Worm (Caenorhabditis elegans) whole organism, young adult: ENCODE measurements around the gene F46E10.2.

Experiments used
- B0019.2 ChIP-seq: fragments of 200-800 bp; sonication (Bioruptor generic); conservative IDR thresholded peaks from 2 replicates; pipeline ENCODE4 v1.3.6; 2022; ENCODE audit warnings: missing genetic modification reagents, missing genetic modification characterization, missing compliant biosample characterization
- F10E7.11 ChIP-seq: sonication (generic microtip); optimal IDR thresholded peaks from 2 replicates; lab custom pipeline; 2017; ENCODE audit warnings: mild to moderate bottlenecking, missing genetic modification characterization, moderate library complexity, missing compliant biosample characterization
- F37B4.10 ChIP-seq: fragments of 200-800 bp; sonication (Bioruptor generic); IDR thresholded peaks from 2 replicates; pipeline ENCODE4 v1.3.6; 2022; ENCODE audit warnings: missing genetic modification characterization, missing compliant biosample characterization
- F39B2.1 ChIP-seq: fragments of 200-800 bp; sonication (Bioruptor generic); IDR thresholded peaks from 2 replicates; pipeline ENCODE4 v1.3.6; 2022; ENCODE audit warnings: missing genetic modification reagents, missing genetic modification characterization, missing compliant biosample characterization
- F55B11.4 ChIP-seq: sonication (generic microtip); optimal IDR thresholded peaks from 2 replicates; lab custom pipeline; 2016; ENCODE audit warnings: missing compliant biosample characterization, missing genetic modification characterization, borderline replicate concordance; ENCODE audit not compliant: insufficient read depth
- F57C9.4 ChIP-seq: sonication (generic microtip); optimal IDR thresholded peaks from 2 replicates; lab custom pipeline; 2017; ENCODE audit warnings: mild to moderate bottlenecking, missing genetic modification characterization, missing compliant biosample characterization
- K11D2.4 ChIP-seq: fragments of 200-800 bp; sonication (Bioruptor generic); IDR thresholded peaks from 2 replicates; pipeline ENCODE4 v1.3.6; 2022; ENCODE audit warnings: missing genetic modification reagents, missing genetic modification characterization, missing compliant biosample characterization
- Y53G8AR.9 ChIP-seq: fragments of 200-800 bp; sonication (Bioruptor generic); conservative IDR thresholded peaks from 2 replicates; pipeline ENCODE4 v1.3.6; 2022; ENCODE audit warnings: missing genetic modification reagents, missing genetic modification characterization, missing compliant biosample characterization
- akir-1 ChIP-seq: fragments of 200-800 bp; sonication (Bioruptor generic); optimal IDR thresholded peaks from 2 replicates; lab custom pipeline; 2018; ENCODE audit warnings: mild to moderate bottlenecking, missing genetic modification characterization, moderate library complexity, missing compliant biosample characterization
- aptf-3 ChIP-seq: fragments of 200-800 bp; sonication (Bioruptor generic); IDR thresholded peaks from 2 replicates; pipeline ENCODE4 v1.3.6; 2022; ENCODE audit warnings: missing genetic modification characterization, missing compliant biosample characterization
- atf-7 ChIP-seq: sonication (generic microtip); optimal IDR thresholded peaks from 2 replicates; lab custom pipeline; 2017; ENCODE audit warnings: mild to moderate bottlenecking, missing genetic modification characterization, missing compliant biosample characterization
- bed-1 ChIP-seq: fragments of 200-800 bp; sonication (Bioruptor generic); IDR thresholded peaks from 2 replicates; pipeline ENCODE4 v1.3.6; 2022; ENCODE audit warnings: missing genetic modification reagents, missing genetic modification characterization, missing compliant biosample characterization
- cebp-1 ChIP-seq, 2 experiments: fragments of 200-800 bp in 1 of 2; sonication (Bioruptor generic) in 1 of 2; sonication (generic microtip) in 1 of 2; IDR thresholded peaks in 1 of 2; optimal IDR thresholded peaks in 1 of 2; 2 replicates each; pipeline versions ENCODE4 v1.3.6 to Lab custom; 2017 to 2022; ENCODE audit warnings: missing compliant biosample characterization in 2 of 2, missing genetic modification characterization in 2 of 2, mild to moderate bottlenecking in 1 of 2, missing genetic modification reagents in 1 of 2, moderate library complexity in 1 of 2
- ceh-40 ChIP-seq: fragments of 200-800 bp; sonication (Bioruptor generic); IDR thresholded peaks from 2 replicates; pipeline ENCODE4 v1.3.6; 2022; ENCODE audit warnings: missing genetic modification characterization, missing compliant biosample characterization
- ceh-79 ChIP-seq: sonication (generic microtip); optimal IDR thresholded peaks from 2 replicates; lab custom pipeline; 2017; ENCODE audit warnings: mild to moderate bottlenecking, missing genetic modification characterization, missing compliant biosample characterization
- egl-18 ChIP-seq: fragments of 200-800 bp; sonication (Bioruptor generic); IDR thresholded peaks from 2 replicates; pipeline ENCODE4 v1.3.6; 2022; ENCODE audit warnings: missing genetic modification reagents, missing genetic modification characterization, missing compliant biosample characterization
- egl-44 ChIP-seq: fragments of 200-800 bp; sonication (Bioruptor generic); IDR thresholded peaks from 2 replicates; pipeline ENCODE4 v1.3.6; 2022; ENCODE audit warnings: missing genetic modification reagents, missing genetic modification characterization, missing compliant biosample characterization
- ekl-4 ChIP-seq: fragments of 200-800 bp; sonication (Bioruptor generic); IDR thresholded peaks from 2 replicates; pipeline ENCODE4 v1.3.6; 2022; ENCODE audit warnings: missing genetic modification reagents, missing genetic modification characterization, missing compliant biosample characterization
- ets-4 ChIP-seq: fragments of 200-800 bp; sonication (Bioruptor generic); optimal IDR thresholded peaks from 2 replicates; lab custom pipeline; 2018; ENCODE audit warnings: mild to moderate bottlenecking, missing genetic modification characterization, missing compliant biosample characterization
- fkh-3 ChIP-seq: sonication (generic microtip); optimal IDR thresholded peaks from 2 replicates; lab custom pipeline; 2016; ENCODE audit warnings: mild to moderate bottlenecking, missing genetic modification characterization, missing compliant biosample characterization
- gei-17 ChIP-seq: fragments of 200-800 bp; sonication (Bioruptor generic); optimal IDR thresholded peaks from 2 replicates; lab custom pipeline; 2018; ENCODE audit warnings: mild to moderate bottlenecking, missing genetic modification characterization, missing compliant biosample characterization
- let-526 ChIP-seq: fragments of 200-800 bp; sonication (Bioruptor generic); IDR thresholded peaks from 2 replicates; pipeline ENCODE4 v1.3.6; 2022; ENCODE audit warnings: missing genetic modification reagents, missing genetic modification characterization, missing compliant biosample characterization
- let-607 ChIP-seq, 2 experiments: fragments of 200-800 bp in 1 of 2; sonication (Bioruptor generic) in 1 of 2; sonication (generic microtip) in 1 of 2; optimal IDR thresholded peaks; 2 replicates each; lab custom pipeline; 2016 to 2018; ENCODE audit warnings: mild to moderate bottlenecking in 2 of 2, missing compliant biosample characterization in 2 of 2, missing genetic modification characterization in 2 of 2, moderate library complexity in 2 of 2, missing genotype in 1 of 2
- lin-35 ChIP-seq, 3 experiments: fragments of 150-350 bp in 2 of 3; sonication (generic microtip) in 1 of 3; optimal IDR thresholded peaks; 2 replicates each; lab custom pipeline; 2014 to 2018; ENCODE audit warnings: missing biosample characterization in 3 of 3, missing genetic modification characterization in 3 of 3, missing genetic modification reagents in 3 of 3
- lin-54 ChIP-seq: fragments of 200-800 bp; sonication (Bioruptor generic); optimal IDR thresholded peaks from 2 replicates; lab custom pipeline; 2018; ENCODE audit warnings: mild to moderate bottlenecking, missing genetic modification characterization, missing compliant biosample characterization
- lir-1 ChIP-seq: fragments of 200-800 bp; sonication (Bioruptor generic); conservative IDR thresholded peaks from 2 replicates; pipeline ENCODE4 v1.3.6; 2022; ENCODE audit warnings: missing genetic modification reagents, missing genetic modification characterization, missing compliant biosample characterization
- madf-10 ChIP-seq: sonication (generic microtip); optimal IDR thresholded peaks from 2 replicates; lab custom pipeline; 2016; ENCODE audit warnings: mild to moderate bottlenecking, missing genetic modification characterization, missing compliant biosample characterization
- madf-3 ChIP-seq: fragments of 200-800 bp; sonication (Bioruptor generic); IDR thresholded peaks from 2 replicates; pipeline ENCODE4 v1.3.6; 2022; ENCODE audit warnings: missing genetic modification reagents, missing genetic modification characterization, missing compliant biosample characterization
- madf-6 ChIP-seq: fragments of 200-800 bp; sonication (Bioruptor generic); IDR thresholded peaks from 2 replicates; pipeline ENCODE4 v1.3.6; 2022; ENCODE audit warnings: missing genetic modification reagents, missing genetic modification characterization, missing compliant biosample characterization
- mcd-1 ChIP-seq: fragments of 200-800 bp; sonication (Bioruptor generic); IDR thresholded peaks from 2 replicates; pipeline ENCODE4 v1.3.6; 2022; ENCODE audit warnings: missing genetic modification reagents, missing genetic modification characterization, missing compliant biosample characterization
- mxl-1 ChIP-seq: sonication (generic microtip); optimal IDR thresholded peaks from 2 replicates; lab custom pipeline; 2016; ENCODE audit warnings: missing genetic modification characterization, missing compliant biosample characterization
- nfya-2 ChIP-seq: fragments of 200-800 bp; sonication (Bioruptor generic); IDR thresholded peaks from 2 replicates; pipeline ENCODE4 v1.3.6; 2022; ENCODE audit warnings: missing genetic modification reagents, missing genetic modification characterization, missing compliant biosample characterization
- nhr-120 ChIP-seq: fragments of 200-800 bp; sonication (Bioruptor generic); IDR thresholded peaks from 2 replicates; pipeline ENCODE4 v1.3.6; 2022; ENCODE audit warnings: missing genetic modification characterization, missing compliant biosample characterization
- nhr-27 ChIP-seq: fragments of 200-800 bp; sonication (Bioruptor generic); optimal IDR thresholded peaks from 2 replicates; lab custom pipeline; 2018; ENCODE audit warnings: mild to moderate bottlenecking, missing genetic modification characterization, moderate library complexity, missing compliant biosample characterization
- nhr-80 ChIP-seq: sonication (generic microtip); optimal IDR thresholded peaks from 2 replicates; lab custom pipeline; 2016; ENCODE audit warnings: missing genetic modification characterization, missing compliant biosample characterization
- pha-4 ChIP-seq: fragments of 150-350 bp; sonication (generic microtip); optimal IDR thresholded peaks from 2 replicates; lab custom pipeline; 2014; ENCODE audit warnings: missing biosample characterization, missing genetic modification reagents, missing genetic modification characterization
- snpc-3.4 ChIP-seq: sonication (generic microtip); optimal IDR thresholded peaks from 2 replicates; lab custom pipeline; 2017; ENCODE audit warnings: missing genetic modification characterization, mild to moderate bottlenecking, missing compliant biosample characterization, antibody characterized with exemption, moderate library complexity, missing genotype, missing genetic modification reagents
- snpc-4 ChIP-seq, 5 experiments: fragments of 150-350 bp in 1 of 5; sonication (generic microtip) in 4 of 5; optimal IDR thresholded peaks; 2 replicates each; lab custom pipeline; 2014 to 2018; ENCODE audit warnings: missing genetic modification characterization in 5 of 5, missing biosample characterization in 3 of 5, antibody characterized with exemption in 2 of 5, mild to moderate bottlenecking in 2 of 5, missing compliant biosample characterization in 2 of 5, missing genotype in 2 of 5, moderate library complexity in 2 of 5, missing genetic modification reagents in 1 of 5
- somi-1 ChIP-seq: fragments of 200-800 bp; sonication (Bioruptor generic); optimal IDR thresholded peaks from 2 replicates; lab custom pipeline; 2018; ENCODE audit warnings: mild to moderate bottlenecking, missing genetic modification characterization, missing compliant biosample characterization
- unc-130 ChIP-seq: sonication (generic microtip); optimal IDR thresholded peaks from 2 replicates; lab custom pipeline; 2016; ENCODE audit warnings: missing genetic modification reagents, missing genetic modification characterization, missing compliant biosample characterization
- unc-62 ChIP-seq: fragments of 150-350 bp; optimal IDR thresholded peaks from 2 replicates; lab custom pipeline; 2014; ENCODE audit warnings: missing biosample characterization, missing genetic modification reagents, missing genetic modification characterization
- xnd-1 ChIP-seq: sonication (generic microtip); optimal IDR thresholded peaks from 2 replicates; lab custom pipeline; 2016; ENCODE audit warnings: missing genotype, missing genetic modification reagents, missing genetic modification characterization, missing compliant biosample characterization
- ztf-22 ChIP-seq: fragments of 200-800 bp; sonication (Bioruptor generic); optimal IDR thresholded peaks from 2 replicates; lab custom pipeline; 2018; ENCODE audit warnings: mild to moderate bottlenecking, missing genetic modification characterization, moderate library complexity, missing compliant biosample characterization
- ztf-28 ChIP-seq: fragments of 200-800 bp; sonication (Bioruptor generic); IDR thresholded peaks from 2 replicates; pipeline ENCODE4 v1.3.6; 2022; ENCODE audit warnings: missing genetic modification reagents, missing genetic modification characterization, missing compliant biosample characterization

The F46E10.2 gene

ce11 chrV:6513356-6513755 lies 6.9 kb upstream of the F46E10.2 start:
- TF ChIP-seq let-607 (tag; optimal IDR thresholded peaks at IDR 0.05; lab: Kevin White, UChicago) (peak in 1 of 2 experiments; percentile 87), ets-4 (GFP tag; lab: Kevin White, UChicago) (no peak)

ce11 chrV:6513786-6514430 lies 6.3 kb upstream of the F46E10.2 start:
- TF ChIP-seq nhr-80: no peak
- TF ChIP-seq B0019.2 (GFP tag; lab: Robert Waterston, UW): no peak
- no peak for TF ChIP-seq madf-3 (GFP tag; lab: Robert Waterston, UW)
- no peak for TF ChIP-seq ztf-28
- no peak for TF ChIP-seq let-526 (GFP tag; lab: Robert Waterston, UW)
- TF ChIP-seq Y53G8AR.9 (GFP tag; lab: Robert Waterston, UW): no peak
- no peak for TF ChIP-seq lir-1 (GFP tag; lab: Robert Waterston, UW)
- TF ChIP-seq F39B2.1 (GFP tag; lab: Robert Waterston, UW): no peak
- TF ChIP-seq F37B4.10 (GFP tag; lab: Robert Waterston, UW): no peak
- no peak for TF ChIP-seq F55B11.4
- TF ChIP-seq nfya-2 (GFP tag; lab: Robert Waterston, UW): no peak
- no peak for TF ChIP-seq nhr-27 (tag; lab: Kevin White, UChicago)
- TF ChIP-seq egl-44 (GFP tag; lab: Robert Waterston, UW): no peak
- no peak for TF ChIP-seq nhr-120 (GFP tag; lab: Robert Waterston, UW)

- TF ChIP-seq K11D2.4: peak; percentile 58; the same call in 1 of the 2 replicates
- 0 out of 2 replicates have a peak, but pooled peaks have one; percentile 53 for TF ChIP-seq F39B2.1 (GFP tag; lab: Robert Waterston, UW)
- TF ChIP-seq lin-35 (GFP tag; optimal IDR thresholded peaks at IDR 0.05; lab: Kevin White, UChicago): peak in 1 of 3 experiments; percentile 59
- TF ChIP-seq pha-4 (tag; lab: Kevin White, UChicago): no peak
- TF ChIP-seq F10E7.11 (tag; lab: Kevin White, UChicago): no peak
- TF ChIP-seq lin-54: peak; percentile 28
- 0 out of 2 replicates have a peak, but pooled peaks have one; percentile 80 for TF ChIP-seq aptf-3 (GFP tag; lab: Robert Waterston, UW)
- TF ChIP-seq fkh-3: no peak
- no peak for TF ChIP-seq unc-62 (GFP tag; lab: Kevin White, UChicago)
- peak; percentile 74 for TF ChIP-seq somi-1 (GFP tag; lab: Kevin White, UChicago)
- no peak for TF ChIP-seq ceh-79 (tag; lab: Kevin White, UChicago)
- no peak for TF ChIP-seq madf-10
- TF ChIP-seq madf-6 (GFP tag; lab: Robert Waterston, UW): peak; percentile 61
- peak; percentile 65 for TF ChIP-seq ekl-4 (GFP tag; lab: Robert Waterston, UW)
- no peak for TF ChIP-seq mxl-1 (tag; lab: Kevin White, UChicago)
- peak; percentile 47 for TF ChIP-seq unc-130 (GFP tag; lab: Kevin White, UChicago)
- TF ChIP-seq xnd-1 (tag; lab: Kevin White, UChicago): no peak
- peak; percentile 19 for TF ChIP-seq ztf-22
- peak; percentile 25 for TF ChIP-seq gei-17 (GFP tag; lab: Kevin White, UChicago)
- no peak for TF ChIP-seq akir-1 (GFP tag; lab: Kevin White, UChicago)
- 0 out of 2 replicates have a peak, but pooled peaks have one; percentile 80 for TF ChIP-seq bed-1 (GFP tag; lab: Robert Waterston, UW)
- TF ChIP-seq F57C9.4 (tag; lab: Kevin White, UChicago): no peak
- TF ChIP-seq snpc-4 (GFP tag; optimal IDR thresholded peaks at IDR 0.05; lab: Kevin White, UChicago): peak; percentile 21
- TF ChIP-seq snpc-4 (tag; optimal IDR thresholded peaks at IDR 0.05; lab: Kevin White, UChicago): peak in 2 of 4 experiments; percentile 9 to 26
- TF ChIP-seq ceh-40 (GFP tag; lab: Robert Waterston, UW): no peak
- peak; percentile 55 for TF ChIP-seq atf-7 (tag; lab: Kevin White, UChicago)
- TF ChIP-seq snpc-3.4: no peak
- no peak for TF ChIP-seq cebp-1 (GFP tag; IDR thresholded peaks at IDR 0.05; lab: Robert Waterston, UW)
- TF ChIP-seq cebp-1 (tag; optimal IDR thresholded peaks at IDR 0.05; lab: Kevin White, UChicago): peak; percentile 72
- peak; percentile 58; the same call in 1 of the 2 replicates for TF ChIP-seq mcd-1 (GFP tag; lab: Robert Waterston, UW)
- no peak for TF ChIP-seq egl-18 (GFP tag; lab: Robert Waterston, UW)
Measured at ce11 chrV:6514887-6515324, 5.3 kb upstream of the F46E10.2 start, which contains the start of gene dpy-11. TSS of gene dpy-11 (minus strand) at chrV:6515240.
